Fruit fly (Drosophila melanogaster): ENCODE measurements around the gene CG43273.

- TF ChIP-seq D1 (tag; optimal IDR thresholded peaks at IDR 0.05) (no peak), fd96Ca (GFP tag; IDR thresholded peaks at IDR 0.05) (no peak), CG14655 (GFP tag; optimal IDR thresholded peaks at IDR 0.05) (no peak)
Observed at dm6 chr3R:24863894-24864293, 33.8 kb downstream of the CG43273 start.
